In the genomic region with DNA sequence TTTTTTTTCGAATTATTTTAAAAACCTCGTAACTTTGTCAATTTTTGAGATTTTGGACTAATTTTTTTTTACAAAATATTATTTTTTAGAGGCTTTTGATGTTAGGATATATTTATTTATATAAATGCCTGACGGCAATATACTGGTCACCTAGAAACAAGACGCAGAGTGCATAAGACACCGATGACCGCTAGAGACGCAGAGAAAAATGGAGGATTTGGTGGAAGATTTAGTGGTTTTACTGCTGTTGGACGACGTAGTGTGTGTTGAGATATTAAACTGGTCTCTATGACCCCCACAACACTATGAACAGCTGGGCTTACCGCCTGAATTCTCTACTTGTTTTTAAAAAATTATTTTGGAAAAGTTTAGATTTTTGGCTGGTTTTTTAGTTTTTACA, we compare ENCODE assay signal across 2 worm cellular contexts.
TF ChIP-seq lines count a peak whose summit lies in the region.

No protein-coding gene starts in this region.

TF ChIP-seq in whole organism, L1 larva, 84 proteins besides CTCF, POLR2A, EP300 and RAD21 (continued from another document):
- TF ChIP-seq ztf-11 (tag; optimal IDR thresholded peaks at IDR 0.05; lab: Kevin White, UChicago): no peak
- peak; percentile 1 to 43 for TF ChIP-seq lsy-2 (tag; optimal IDR thresholded peaks at IDR 0.05; lab: Kevin White, UChicago)
- peak; percentile 36 for TF ChIP-seq dsc-1 (tag; optimal IDR thresholded peaks at IDR 0.05; lab: Kevin White, UChicago)
- TF ChIP-seq blmp-1 (tag; optimal IDR thresholded peaks at IDR 0.05; lab: Kevin White, UChicago): peak; percentile 54
- TF ChIP-seq mep-1 (tag; optimal IDR thresholded peaks at IDR 0.05; lab: Kevin White, UChicago): peak; percentile 16
- peak; percentile 8 for TF ChIP-seq swsn-7 (tag; optimal IDR thresholded peaks at IDR 0.05; lab: Kevin White, UChicago)
- peak; percentile 12 for TF ChIP-seq nhr-20 (tag; optimal IDR thresholded peaks at IDR 0.05; lab: Kevin White, UChicago)
- no peak for TF ChIP-seq fkh-10 (GFP tag; optimal IDR thresholded peaks at IDR 0.05; lab: Kevin White, UChicago)
- no peak for TF ChIP-seq ets-5 (GFP tag; IDR thresholded peaks at IDR 0.05; lab: Robert Waterston, UW)
- TF ChIP-seq C04F5.9 (tag; optimal IDR thresholded peaks at IDR 0.05; lab: Kevin White, UChicago): no peak
- no peak for TF ChIP-seq lir-3 (tag; optimal IDR thresholded peaks at IDR 0.05; lab: Kevin White, UChicago; ENCODE audit: poor library complexity)
- TF ChIP-seq ceh-82 (tag; optimal IDR thresholded peaks at IDR 0.05; lab: Kevin White, UChicago): peak in 1 of 3 experiments; percentile 17
- TF ChIP-seq efl-1 (optimal IDR thresholded peaks at IDR 0.05; lab: Kevin White, UChicago): peak; percentile 46 to 56
- peak in 1 of 2 experiments; percentile 76 for TF ChIP-seq efl-1 (GFP tag; optimal IDR thresholded peaks at IDR 0.05 in 1 of 2; lab: Kevin White, UChicago)
- TF ChIP-seq lin-14 (GFP tag; optimal IDR thresholded peaks at IDR 0.05; lab: Kevin White, UChicago): peak; percentile 61
- TF ChIP-seq zag-1 (tag; optimal IDR thresholded peaks at IDR 0.05; lab: Kevin White, UChicago): no peak
- no peak for TF ChIP-seq vab-15 (tag; optimal IDR thresholded peaks at IDR 0.05; lab: Kevin White, UChicago)
- peak; percentile 1 for TF ChIP-seq snpc-4 (tag; optimal IDR thresholded peaks at IDR 0.05; lab: Kevin White, UChicago)
- no peak for TF ChIP-seq pax-3 (tag; optimal IDR thresholded peaks at IDR 0.05; lab: Kevin White, UChicago)
- no peak for TF ChIP-seq unc-30 (tag; optimal IDR thresholded peaks at IDR 0.05; lab: Kevin White, UChicago)
TF ChIP-seq in whole organism, L1 larva: peak in this region for 15.

TF ChIP-seq in whole organism, L3 larva, 47 proteins besides CTCF, POLR2A, EP300 and RAD21 (continued from another document):
- no peak for TF ChIP-seq zag-1 (tag; optimal IDR thresholded peaks at IDR 0.05; lab: Kevin White, UChicago)
- no peak for TF ChIP-seq tbx-2 (tag; optimal IDR thresholded peaks at IDR 0.05; lab: Kevin White, UChicago)
- no peak for TF ChIP-seq pha-4 (tag; optimal IDR thresholded peaks at IDR 0.05; lab: Kevin White, UChicago)
